Fruit fly (Drosophila melanogaster) S2 (cell line): ENCODE measurements around the gene CG6996.

Source experiments
- CG8478 ChIP-seq: fragments of >200 bp; optimal IDR thresholded peaks from 2 replicates; lab custom pipeline; 2018
- CTCF ChIP-seq, 2 experiments: fragments of >200 bp; optimal IDR thresholded peaks; 2 replicates each; lab custom pipeline; 2018

DNA sequence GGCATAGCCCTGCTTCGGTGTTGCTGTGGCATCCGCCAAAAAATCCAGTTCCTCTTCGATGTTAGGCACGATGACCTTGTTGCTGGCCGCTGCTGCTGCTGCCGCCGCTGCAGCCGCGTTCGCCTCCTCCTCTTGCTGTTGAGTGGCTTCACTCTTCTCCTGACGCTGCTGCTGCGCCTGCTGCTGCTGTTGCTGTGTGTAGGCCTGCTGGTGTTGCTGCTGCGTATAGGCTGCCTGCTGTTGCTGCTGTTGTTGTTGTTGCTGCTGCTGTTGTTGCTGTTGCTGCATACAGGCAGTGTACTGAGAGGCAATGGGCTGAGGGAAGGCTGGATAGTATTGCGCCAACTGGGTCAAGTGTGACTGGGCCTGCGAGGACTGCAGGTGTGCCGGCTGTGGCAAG lies 29.8 kb downstream of the CG6996 start:
- TF ChIP-seq CG8478 (lab: Kevin White, UChicago) (no peak), CTCF (optimal IDR thresholded peaks at IDR 0.05; lab: Kevin White, UChicago) (no peak)
